Fruit fly (Drosophila melanogaster) whole organism, embryonic: ENCODE data around the gene VhaM9.7-b.

ENCODE experiments used
- CG10959 ChIP-seq: fragments of 200-800 bp; sonication (Bioruptor generic); IDR thresholded peaks from 2 replicates; pipeline ENCODE4 v1.3.6; 2022; ENCODE audit warnings: missing biosample characterization, missing genetic modification characterization
- CG12299 ChIP-seq: fragments of 200-800 bp; sonication (Bioruptor generic); optimal IDR thresholded peaks from 2 replicates; lab custom pipeline; 2018; ENCODE audit warnings: missing biosample characterization, mild to moderate bottlenecking, missing genetic modification characterization
- CG13296 ChIP-seq: fragments of 200-800 bp; sonication (Bioruptor generic); optimal IDR thresholded peaks from 3 replicates; lab custom pipeline; 2018; ENCODE audit warnings: missing biosample characterization, mild to moderate bottlenecking, missing genetic modification characterization
- CG15073 ChIP-seq: fragments of 200-800 bp; sonication (Bioruptor generic); optimal IDR thresholded peaks from 2 replicates; lab custom pipeline; 2016; ENCODE audit warnings: missing biosample characterization, missing genetic modification characterization
- CG16779 ChIP-seq: fragments of 200-800 bp; sonication (Bioruptor generic); IDR thresholded peaks from 2 replicates; pipeline ENCODE4 v1.3.6; 2022; ENCODE audit warnings: missing biosample characterization, missing genetic modification characterization
- CG17802 ChIP-seq: fragments of 200-800 bp; sonication (Bioruptor generic); optimal IDR thresholded peaks from 2 replicates; lab custom pipeline; 2018; ENCODE audit warnings: missing biosample characterization, mild to moderate bottlenecking, missing genetic modification characterization, moderate library complexity
- CG17912 ChIP-seq: fragments of 200-800 bp; sonication (Bioruptor generic); optimal IDR thresholded peaks from 2 replicates; lab custom pipeline; 2018; ENCODE audit warnings: missing biosample characterization, mild to moderate bottlenecking, missing genetic modification characterization
- CG30020 ChIP-seq: fragments of 200-800 bp; optimal IDR thresholded peaks from 2 replicates; lab custom pipeline; 2019; ENCODE audit warnings: missing biosample characterization, mild to moderate bottlenecking, missing genetic modification characterization, moderate library complexity
- CG4404 ChIP-seq: fragments of 200-800 bp; sonication (Bioruptor generic); IDR thresholded peaks from 2 replicates; pipeline ENCODE4 v1.3.6; 2022; ENCODE audit warnings: missing biosample characterization, missing genetic modification characterization
- CG4424 ChIP-seq: fragments of 200-800 bp; sonication (Bioruptor generic); optimal IDR thresholded peaks from 3 replicates; lab custom pipeline; 2016; ENCODE audit warnings: missing biosample characterization, missing genetic modification characterization
- CG6175 ChIP-seq: fragments of 200-800 bp; sonication (Bioruptor generic); IDR thresholded peaks from 3 replicates; pipeline ENCODE4 v1.3.6; 2022; ENCODE audit warnings: missing biosample characterization, missing genetic modification characterization
- CG6272 ChIP-seq: fragments of 200-800 bp; sonication (Bioruptor generic); IDR thresholded peaks from 2 replicates; pipeline ENCODE4 v1.3.6; 2022; ENCODE audit warnings: missing biosample characterization, missing genetic modification characterization
- CG6683 ChIP-seq: fragments of 200-800 bp; sonication (Bioruptor generic); optimal IDR thresholded peaks from 2 replicates; lab custom pipeline; 2017; ENCODE audit warnings: missing biosample characterization, mild to moderate bottlenecking, missing genetic modification characterization, missing genetic modification reagents
- CG7357 ChIP-seq: fragments of 200-800 bp; sonication (Bioruptor generic); IDR thresholded peaks from 3 replicates; pipeline ENCODE4 v1.3.6; 2022; ENCODE audit warnings: missing biosample characterization, missing genetic modification characterization
- CG7372 ChIP-seq: fragments of 200-800 bp; sonication (Bioruptor generic); IDR thresholded peaks from 2 replicates; pipeline ENCODE4 v1.3.6; 2022; ENCODE audit warnings: missing biosample characterization, missing genetic modification characterization
- CG7745 ChIP-seq: fragments of 200-800 bp; sonication (Bioruptor generic); optimal IDR thresholded peaks from 2 replicates; lab custom pipeline; 2018; ENCODE audit warnings: missing biosample characterization, mild to moderate bottlenecking, missing genetic modification characterization, moderate library complexity
- CG8924 ChIP-seq: fragments of 200-800 bp; optimal IDR thresholded peaks from 3 replicates; lab custom pipeline; 2019; ENCODE audit warnings: missing biosample characterization, mild to moderate bottlenecking, missing genetic modification characterization, moderate library complexity
- CG9609 ChIP-seq: fragments of 200-800 bp; sonication (Bioruptor generic); optimal IDR thresholded peaks from 3 replicates; lab custom pipeline; 2016; ENCODE audit warnings: missing biosample characterization, missing genetic modification characterization
- CTCF ChIP-seq: fragments of 200-800 bp; sonication (Bioruptor generic); optimal IDR thresholded peaks from 2 replicates; lab custom pipeline; 2017; ENCODE audit warnings: missing biosample characterization, mild to moderate bottlenecking, missing genetic modification characterization, moderate library complexity
- Dip3 ChIP-seq: fragments of 200-800 bp; sonication (Bioruptor generic); optimal IDR thresholded peaks from 3 replicates; lab custom pipeline; 2016; ENCODE audit warnings: missing biosample characterization, missing genetic modification characterization
- Dref ChIP-seq: fragments of 200-800 bp; sonication (Bioruptor generic); IDR thresholded peaks from 2 replicates; pipeline ENCODE4 v1.3.6; 2022; ENCODE audit warnings: missing biosample characterization, missing genetic modification characterization
- Ets97D ChIP-seq: fragments of 200-800 bp; sonication (Bioruptor generic); optimal IDR thresholded peaks from 3 replicates; lab custom pipeline; 2016; ENCODE audit warnings: missing biosample characterization, missing genetic modification characterization
- GATAe ChIP-seq: fragments of 200-800 bp; sonication (Bioruptor generic); conservative IDR thresholded peaks from 2 replicates; pipeline ENCODE4 v1.3.6; 2022; ENCODE audit warnings: missing biosample characterization, missing genetic modification characterization
- Gug ChIP-seq: fragments of 200-800 bp; sonication (Bioruptor generic); IDR thresholded peaks from 4 replicates; pipeline ENCODE4 v1.3.6; 2022; ENCODE audit warnings: missing biosample characterization, missing genetic modification characterization
- H15 ChIP-seq: fragments of 200-800 bp; sonication (Bioruptor generic); IDR thresholded peaks from 3 replicates; pipeline ENCODE4 v1.3.6; 2022; ENCODE audit warnings: missing biosample characterization, missing genetic modification characterization
- H2.0 ChIP-seq: fragments of 200-800 bp; sonication (Bioruptor generic); IDR thresholded peaks from 2 replicates; pipeline ENCODE4 v1.3.6; 2022; ENCODE audit warnings: missing biosample characterization, missing genetic modification characterization
- Mad ChIP-seq: fragments of 200-800 bp; sonication (Bioruptor generic); optimal IDR thresholded peaks from 2 replicates; lab custom pipeline; 2016; ENCODE audit warnings: missing biosample characterization, missing genetic modification characterization
- NC2β ChIP-seq: fragments of 200-800 bp; sonication (Bioruptor generic); optimal IDR thresholded peaks from 2 replicates; lab custom pipeline; 2016; ENCODE audit warnings: missing biosample characterization, missing genetic modification characterization
- Neu2 ChIP-seq: fragments of 200-800 bp; sonication (Bioruptor generic); optimal IDR thresholded peaks from 3 replicates; lab custom pipeline; 2016; ENCODE audit warnings: missing biosample characterization, missing genetic modification characterization, borderline replicate concordance
- Nf-YC ChIP-seq: fragments of 200-800 bp; optimal IDR thresholded peaks from 3 replicates; lab custom pipeline; 2019; ENCODE audit warnings: missing biosample characterization, mild to moderate bottlenecking, missing genetic modification characterization, moderate library complexity
- Sin3A ChIP-seq: fragments of >200 bp; optimal IDR thresholded peaks from 2 replicates; lab custom pipeline; 2018
- Six4 ChIP-seq: fragments of 200-800 bp; sonication (Bioruptor generic); optimal IDR thresholded peaks from 2 replicates; lab custom pipeline; 2016; ENCODE audit warnings: missing biosample characterization, missing genetic modification characterization
- Spps ChIP-seq: fragments of 200-800 bp; sonication (Bioruptor generic); optimal IDR thresholded peaks from 2 replicates; lab custom pipeline; 2018; ENCODE audit warnings: missing biosample characterization, mild to moderate bottlenecking, missing genetic modification characterization
- Sry-δ ChIP-seq: fragments of 200-800 bp; sonication (Bioruptor generic); optimal IDR thresholded peaks from 2 replicates; lab custom pipeline; 2016; ENCODE audit warnings: missing biosample characterization, missing genetic modification characterization
- Usf ChIP-seq: fragments of 200-800 bp; sonication (Bioruptor generic); optimal IDR thresholded peaks from 2 replicates; lab custom pipeline; 2017; ENCODE audit warnings: missing genotype, missing biosample characterization, missing genetic modification characterization
- ac ChIP-seq: fragments of 200-800 bp; sonication (Bioruptor generic); optimal IDR thresholded peaks from 3 replicates; lab custom pipeline; 2017; ENCODE audit warnings: missing biosample characterization, mild to moderate bottlenecking, missing genetic modification characterization
- cg ChIP-seq: fragments of 200-800 bp; sonication (Bioruptor generic); optimal IDR thresholded peaks from 3 replicates; lab custom pipeline; 2019; ENCODE audit warnings: missing biosample characterization, mild to moderate bottlenecking, missing genetic modification characterization, moderate library complexity
- crp ChIP-seq, 2 experiments: fragments of 200-800 bp; sonication (Bioruptor generic); optimal IDR thresholded peaks; 2 replicates in 1 of 2; 3 replicates in 1 of 2; lab custom pipeline; 2017; ENCODE audit warnings: missing biosample characterization in 2 of 2, missing genetic modification characterization in 2 of 2, mild to moderate bottlenecking in 1 of 2, moderate library complexity in 1 of 2
- gsb ChIP-seq: fragments of 200-800 bp; sonication (Bioruptor generic); IDR thresholded peaks from 2 replicates; pipeline ENCODE4 v1.3.6; 2022; ENCODE audit warnings: missing biosample characterization, missing genetic modification characterization
- luna ChIP-seq: fragments of 200-800 bp; sonication (Bioruptor generic); optimal IDR thresholded peaks from 2 replicates; lab custom pipeline; 2016; ENCODE audit warnings: missing biosample characterization, missing genetic modification characterization
- maf-S ChIP-seq: fragments of 200-800 bp; sonication (Bioruptor generic); optimal IDR thresholded peaks from 2 replicates; lab custom pipeline; 2016; ENCODE audit warnings: missing biosample characterization, missing genetic modification characterization
- nom ChIP-seq: fragments of 200-800 bp; sonication (Bioruptor generic); optimal IDR thresholded peaks from 2 replicates; lab custom pipeline; 2017; ENCODE audit warnings: missing biosample characterization, missing genetic modification characterization, mild to moderate bottlenecking, moderate library complexity, missing genetic modification reagents
- pros ChIP-seq: fragments of 200-800 bp; sonication (Bioruptor generic); optimal IDR thresholded peaks from 3 replicates; lab custom pipeline; 2019; ENCODE audit warnings: missing biosample characterization, mild to moderate bottlenecking, missing genetic modification characterization, moderate library complexity
- pum ChIP-seq: fragments of 200-800 bp; sonication (Bioruptor generic); optimal IDR thresholded peaks from 2 replicates; lab custom pipeline; 2016; ENCODE audit warnings: missing biosample characterization, missing genetic modification characterization
- ro ChIP-seq: fragments of 200-800 bp; sonication (Bioruptor generic); IDR thresholded peaks from 2 replicates; pipeline ENCODE4 v1.3.6; 2022; ENCODE audit warnings: missing biosample characterization, missing genetic modification characterization
- scrt ChIP-seq: fragments of 200-800 bp; sonication (Bioruptor generic); optimal IDR thresholded peaks from 2 replicates; lab custom pipeline; 2018; ENCODE audit warnings: missing biosample characterization, mild to moderate bottlenecking, missing genetic modification characterization, moderate library complexity
- tin ChIP-seq: fragments of 200-800 bp; sonication (Bioruptor generic); optimal IDR thresholded peaks from 3 replicates; lab custom pipeline; 2016; ENCODE audit warnings: missing biosample characterization, missing genetic modification characterization
- trh ChIP-seq: fragments of 200-800 bp; sonication (Bioruptor generic); optimal IDR thresholded peaks from 2 replicates; lab custom pipeline; 2016; ENCODE audit warnings: missing biosample characterization, missing genetic modification characterization
- vnd ChIP-seq: fragments of 200-800 bp; sonication (Bioruptor generic); IDR thresholded peaks from 3 replicates; pipeline ENCODE4 v1.3.6; 2022; ENCODE audit warnings: missing biosample characterization, missing genetic modification characterization; ENCODE audit not compliant: partially characterized antibody
- wdn ChIP-seq: fragments of 200-800 bp; sonication (Bioruptor generic); IDR thresholded peaks from 2 replicates; pipeline ENCODE4 v1.3.6; 2022; ENCODE audit warnings: missing biosample characterization, missing genetic modification characterization

Gene VhaM9.7-b

dm6 chr3L:21539245-21540196 is at the start of gene VhaM9.7-b, which contains the start of gene COX8:
Gene VhaM9.7-b (plus strand): TSS chr3L:21539862.
Gene COX8 (minus strand): TSS chr3L:21539447.
- peak; percentile 56 for TF ChIP-seq Ets97D (GFP tag; lab: Kevin White, UChicago)
- no peak for TF ChIP-seq Mad
- TF ChIP-seq CG10959 (GFP tag; lab: Robert Waterston, UW) = no peak; the same call in 1 of the 2 replicates
- TF ChIP-seq NC2β (GFP tag; lab: Kevin White, UChicago) = peak; percentile 24
- TF ChIP-seq maf-S (GFP tag; lab: Kevin White, UChicago) = peak; percentile 38
- TF ChIP-seq Sry-δ (GFP tag; lab: Kevin White, UChicago) = peak; percentile 93
- peak; percentile 89 for TF ChIP-seq Usf
- peak; percentile 25 for TF ChIP-seq CG9609 (GFP tag; lab: Kevin White, UChicago)
- peak; percentile 54 for TF ChIP-seq Six4 (GFP tag; lab: Kevin White, UChicago)
- TF ChIP-seq Spps (tag; lab: Kevin White, UChicago) = no peak
- no peak for TF ChIP-seq GATAe (GFP tag; lab: Robert Waterston, UW)
- peak; percentile 64 for TF ChIP-seq tin (GFP tag; lab: Kevin White, UChicago)
- TF ChIP-seq CG6683 = no peak
- no peak; the same call in none of the 2 replicates for TF ChIP-seq Dref
- peak; percentile 73 for TF ChIP-seq Sin3A (lab: Kevin White, UChicago)
- no peak for TF ChIP-seq cg (GFP tag; lab: Kevin White, UChicago)
- TF ChIP-seq luna (GFP tag; lab: Kevin White, UChicago) = peak; percentile 1
- no peak for TF ChIP-seq CG7357 (GFP tag; lab: Robert Waterston, UW)
- TF ChIP-seq pros (GFP tag; lab: Kevin White, UChicago) = no peak
- TF ChIP-seq Neu2 = no peak
- TF ChIP-seq vnd = peak; percentile 65; the same call in 1 of the 3 replicates
- peak; percentile 62 for TF ChIP-seq pum
- no peak for TF ChIP-seq CG17802 (tag; lab: Kevin White, UChicago)
- no peak for TF ChIP-seq trh (GFP tag; lab: Kevin White, UChicago)
- 0 out of 2 replicates have a peak, but pooled peaks have one; percentile 47 for TF ChIP-seq wdn (GFP tag; lab: Robert Waterston, UW)
- TF ChIP-seq scrt (GFP tag; lab: Kevin White, UChicago) = no peak
- TF ChIP-seq ac (GFP tag; lab: Kevin White, UChicago) = no peak
- no peak for TF ChIP-seq ro (GFP tag; lab: Robert Waterston, UW)
- TF ChIP-seq CG6175 (GFP tag; lab: Robert Waterston, UW) = no peak
- TF ChIP-seq CG17912 (GFP tag; lab: Kevin White, UChicago) = no peak
- no peak for TF ChIP-seq gsb (GFP tag; lab: Robert Waterston, UW)
- no peak for TF ChIP-seq CG4404 (GFP tag; lab: Robert Waterston, UW)
- TF ChIP-seq CG6272 (GFP tag; lab: Robert Waterston, UW) = no peak; the same call in 1 of the 2 replicates
- peak; percentile 23 for TF ChIP-seq CG13296 (GFP tag; lab: Kevin White, UChicago)
- TF ChIP-seq CG7745 (tag; lab: Kevin White, UChicago) = no peak
- TF ChIP-seq H2.0 (GFP tag; lab: Robert Waterston, UW) = peak; percentile 48
- TF ChIP-seq CG12299 (tag; lab: Kevin White, UChicago) = peak; percentile 47
- no peak for TF ChIP-seq CG8924 (tag; lab: Kevin White, UChicago)
- TF ChIP-seq CTCF (GFP tag; lab: Kevin White, UChicago) = no peak
- no peak for TF ChIP-seq CG15073 (GFP tag; lab: Kevin White, UChicago)
- peak; percentile 48; the same call in 1 of the 2 replicates for TF ChIP-seq CG16779 (GFP tag; lab: Robert Waterston, UW)
- no peak for TF ChIP-seq nom
- peak; percentile 69 for TF ChIP-seq CG4424 (GFP tag; lab: Kevin White, UChicago)
- peak; percentile 63 for TF ChIP-seq Nf-YC (tag; lab: Kevin White, UChicago)
- peak; percentile 58; the same call in 2 of the 4 replicates for TF ChIP-seq Gug (GFP tag; lab: Robert Waterston, UW)
- peak; percentile 75 for TF ChIP-seq CG30020 (tag; lab: Kevin White, UChicago)
- TF ChIP-seq crp (GFP tag; optimal IDR thresholded peaks at IDR 0.05; lab: Kevin White, UChicago) = peak in 1 of 2 experiments; percentile 58
- TF ChIP-seq Dip3 = peak; percentile 13
- TF ChIP-seq H15 (GFP tag; lab: Robert Waterston, UW) = no peak
- no peak; the same call in none of the 2 replicates for TF ChIP-seq CG7372
